Worm (Caenorhabditis elegans): ENCODE data around the gene somi-1.
A peak's percentile ranks its signal among the peaks of the same experiment; 100 is the strongest.

somi-1 gene

DNA sequence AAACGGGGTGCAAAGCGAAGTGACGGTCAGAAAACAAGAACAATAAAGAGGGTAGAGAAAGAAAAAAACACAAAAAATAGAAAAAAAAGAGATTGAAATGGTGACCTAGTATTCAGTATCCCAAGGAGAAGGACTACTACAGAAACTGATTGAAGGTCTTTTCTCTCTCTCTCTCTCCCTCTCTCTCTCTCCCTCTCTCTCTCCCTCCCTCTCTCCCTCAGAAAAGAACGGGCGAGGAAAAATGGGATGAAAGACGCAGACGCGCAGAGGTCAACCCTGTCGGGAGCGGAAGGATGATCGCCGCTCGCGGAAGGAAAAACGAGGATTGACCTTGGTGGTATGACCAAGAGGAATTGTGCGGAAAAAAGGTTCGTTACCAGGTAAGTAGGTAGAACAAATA is 16.7 kb downstream of the somi-1 start (continued):
- TF ChIP-seq blmp-1 (tag; optimal IDR thresholded peaks at IDR 0.05): peak; percentile 82

DNA sequence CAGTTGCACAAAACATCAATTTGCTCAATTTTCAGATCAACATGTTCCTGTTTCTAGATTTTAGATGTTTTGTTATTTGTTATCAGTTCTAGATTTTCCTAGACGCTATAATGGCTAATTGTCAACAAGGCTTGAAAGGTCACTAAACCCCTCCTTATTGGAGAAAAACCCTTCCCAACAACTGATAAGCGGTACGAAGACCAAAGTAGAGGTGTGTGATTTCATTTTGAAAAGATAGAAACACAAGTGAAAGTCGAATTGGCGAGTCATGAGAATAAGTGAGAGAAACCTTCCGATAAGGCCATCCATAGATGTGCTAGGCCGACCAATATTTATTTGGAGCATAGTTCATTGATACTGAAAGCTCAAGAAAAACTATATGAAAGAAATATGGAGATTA is 17.6 kb downstream of the somi-1 start:
- TF ChIP-seq fkh-8 (tag; optimal IDR thresholded peaks at IDR 0.05): no peak
- TF ChIP-seq ceh-82 (tag; optimal IDR thresholded peaks at IDR 0.05): no peak
- peak; percentile 4 for TF ChIP-seq snu-23 (GFP tag; optimal IDR thresholded peaks at IDR 0.05)
- no peak for TF ChIP-seq tbx-2 (tag; optimal IDR thresholded peaks at IDR 0.05)
- TF ChIP-seq dpl-1 (GFP tag; optimal IDR thresholded peaks at IDR 0.05): peak in 1 of 3 experiments; percentile 6
- peak; percentile 54 for TF ChIP-seq lin-14 (GFP tag; optimal IDR thresholded peaks at IDR 0.05)
- no peak for TF ChIP-seq egl-27 (tag; optimal IDR thresholded peaks at IDR 0.05)
- TF ChIP-seq nhr-11 (tag; optimal IDR thresholded peaks at IDR 0.05): no peak
- TF ChIP-seq irx-1 (tag; optimal IDR thresholded peaks at IDR 0.05): no peak
- no peak for TF ChIP-seq ceh-8 (GFP tag; optimal IDR thresholded peaks at IDR 0.05)
- TF ChIP-seq nhr-19 (GFP tag; conservative IDR thresholded peaks at IDR 0.05): no peak
- TF ChIP-seq lin-13 (GFP tag; optimal IDR thresholded peaks at IDR 0.05): no peak
- TF ChIP-seq blmp-1 (tag; optimal IDR thresholded peaks at IDR 0.05): peak; percentile 97
- TF ChIP-seq nhr-47 (tag; optimal IDR thresholded peaks at IDR 0.05): no peak
- no peak for TF ChIP-seq pag-3 (tag; optimal IDR thresholded peaks at IDR 0.05; ENCODE audit: borderline replicate concordance, insufficient read depth)
- no peak for TF ChIP-seq nhr-237 (tag; optimal IDR thresholded peaks at IDR 0.05)
- no peak for TF ChIP-seq xbp-1 (tag; optimal IDR thresholded peaks at IDR 0.05)
- no peak for TF ChIP-seq mep-1 (tag; optimal IDR thresholded peaks at IDR 0.05)
- TF ChIP-seq jun-1 (tag; optimal IDR thresholded peaks at IDR 0.05): peak; percentile 32
- TF ChIP-seq isw-1 (GFP tag; IDR thresholded peaks at IDR 0.05): no peak
- TF ChIP-seq ceh-63 (GFP tag; optimal IDR thresholded peaks at IDR 0.05): no peak
- no peak for TF ChIP-seq C16A3.4 (tag; optimal IDR thresholded peaks at IDR 0.05)
- no peak for TF ChIP-seq C34B4.2 (tag; optimal IDR thresholded peaks at IDR 0.05)
- TF ChIP-seq nhr-71 (tag; optimal IDR thresholded peaks at IDR 0.05): peak; percentile 54
- TF ChIP-seq hpl-2 (GFP tag; optimal IDR thresholded peaks at IDR 0.05): no peak
- TF ChIP-seq F16B12.6 (tag; optimal IDR thresholded peaks at IDR 0.05): no peak
- TF ChIP-seq nhr-90 (tag; optimal IDR thresholded peaks at IDR 0.05; ENCODE audit: poor library complexity): peak; percentile 52
- TF ChIP-seq pqm-1 (tag; optimal IDR thresholded peaks at IDR 0.05): peak; percentile 55
- TF ChIP-seq elt-2 (tag; optimal IDR thresholded peaks at IDR 0.05): peak; percentile 94
- TF ChIP-seq sup-37 (GFP tag; optimal IDR thresholded peaks at IDR 0.05): no peak
- TF ChIP-seq hlh-17 (GFP tag; optimal IDR thresholded peaks at IDR 0.05; ENCODE audit: borderline replicate concordance): no peak
- TF ChIP-seq ets-5 (GFP tag; IDR thresholded peaks at IDR 0.05): no peak
- TF ChIP-seq nhr-20 (tag; optimal IDR thresholded peaks at IDR 0.05): peak; percentile 50
- TF ChIP-seq nhr-85 (tag): peak; percentile 72
- TF ChIP-seq Y116A8C.19 (tag; optimal IDR thresholded peaks at IDR 0.05; ENCODE audit: borderline replicate concordance): no peak
- TF ChIP-seq fkh-10 (GFP tag; optimal IDR thresholded peaks at IDR 0.05): no peak
- no peak for TF ChIP-seq swsn-7 (tag; optimal IDR thresholded peaks at IDR 0.05)
- TF ChIP-seq ztf-11 (tag; optimal IDR thresholded peaks at IDR 0.05): no peak
- TF ChIP-seq rnt-1 (tag; optimal IDR thresholded peaks at IDR 0.05): no peak
- TF ChIP-seq lsy-2 (tag; optimal IDR thresholded peaks at IDR 0.05): peak in 1 of 2 experiments; percentile 39
- peak in 1 of 2 experiments; percentile 47 for TF ChIP-seq lin-35 (GFP tag; optimal IDR thresholded peaks at IDR 0.05)
- no peak for TF ChIP-seq tlp-1 (tag; optimal IDR thresholded peaks at IDR 0.05)
- TF ChIP-seq sptf-1 (tag; optimal IDR thresholded peaks at IDR 0.05): no peak
- TF ChIP-seq grh-1 (GFP tag; IDR thresholded peaks at IDR 0.05): no peak; the same call in 1 of the 2 replicates
- TF ChIP-seq nhr-28 (tag; optimal IDR thresholded peaks at IDR 0.05): no peak
- TF ChIP-seq efl-3 (GFP tag; optimal IDR thresholded peaks at IDR 0.05): no peak
- no peak for TF ChIP-seq efl-1 (optimal IDR thresholded peaks at IDR 0.05)
- TF ChIP-seq efl-1 (GFP tag; optimal IDR thresholded peaks at IDR 0.05 in 1 of 2): peak in 1 of 2 experiments; percentile 83
- TF ChIP-seq skn-1 (tag; optimal IDR thresholded peaks at IDR 0.05): no peak
- no peak for TF ChIP-seq unc-62 (GFP tag; optimal IDR thresholded peaks at IDR 0.05)
- peak in 4 of 6 experiments; percentile 18 to 68 (median 58) for TF ChIP-seq elt-3 (tag; optimal IDR thresholded peaks at IDR 0.05)

All from whole organism, L1 larva.